Worm (Caenorhabditis elegans) whole organism, L2 larva: ENCODE measurements around the gene T23F11.11.

Experiments
- nhr-10 ChIP-seq: sonication (generic microtip); optimal IDR thresholded peaks from 2 replicates; lab custom pipeline; 2017; ENCODE audit warnings: missing biosample characterization, missing genetic modification characterization
- nhr-129 ChIP-seq: fragments of 150-350 bp; optimal IDR thresholded peaks from 2 replicates; lab custom pipeline; 2014; ENCODE audit warnings: missing biosample characterization, missing genetic modification characterization

- no peak for TF ChIP-seq nhr-129 (tag; lab: Kevin White, UChicago)
- TF ChIP-seq nhr-10 (tag; lab: Kevin White, UChicago): no peak
These were observed 22.3 kb upstream of the T23F11.11 start, which contains the start of gene T04A8.8 for ce11 chrIII:4693695-4694094.
